Fruit fly (Drosophila melanogaster) whole organism, prepupa: ENCODE measurements around the gene Eig71Ei.

ENCODE experiments used
- CG11902 ChIP-seq: fragments of 200-800 bp; sonication (Bioruptor generic); optimal IDR thresholded peaks from 3 replicates; lab custom pipeline; 2016; ENCODE audit warnings: missing biosample characterization, missing genetic modification characterization
- CG16779 ChIP-seq: fragments of 200-800 bp; sonication (Bioruptor generic); optimal IDR thresholded peaks from 3 replicates; lab custom pipeline; 2017; ENCODE audit warnings: missing biosample characterization, mild to moderate bottlenecking, missing genetic modification characterization
- CG32006 ChIP-seq: fragments of 200-800 bp; sonication (Bioruptor generic); optimal IDR thresholded peaks from 3 replicates; lab custom pipeline; 2017; ENCODE audit warnings: missing biosample characterization, mild to moderate bottlenecking, missing genetic modification characterization
- CG6276 ChIP-seq: fragments of 200-800 bp; sonication (Bioruptor generic); optimal IDR thresholded peaks from 2 replicates; lab custom pipeline; 2017; ENCODE audit warnings: missing biosample characterization, mild to moderate bottlenecking, missing genetic modification characterization
- CG8119 ChIP-seq: fragments of 200-800 bp; sonication (Bioruptor generic); IDR thresholded peaks from 3 replicates; pipeline ENCODE4 v1.3.6; 2022; ENCODE audit warnings: missing biosample characterization, missing genetic modification characterization
- Hr38 ChIP-seq: sonication (Bioruptor generic); optimal IDR thresholded peaks from 2 replicates; lab custom pipeline; 2016; ENCODE audit warnings: missing biosample characterization, missing genetic modification characterization
- Sox14 ChIP-seq: fragments of 200-800 bp; sonication (Bioruptor generic); optimal IDR thresholded peaks from 3 replicates; lab custom pipeline; 2016; ENCODE audit warnings: missing biosample characterization, missing genetic modification characterization
- Sox15 ChIP-seq: fragments of 200-800 bp; sonication (Bioruptor generic); optimal IDR thresholded peaks from 3 replicates; lab custom pipeline; 2016; ENCODE audit warnings: missing biosample characterization, missing genetic modification characterization
- cyc ChIP-seq: fragments of 200-800 bp; sonication (Bioruptor generic); optimal IDR thresholded peaks from 3 replicates; lab custom pipeline; 2016; ENCODE audit warnings: missing biosample characterization, missing genetic modification characterization
- esn ChIP-seq: fragments of 200-800 bp; sonication (Bioruptor generic); optimal IDR thresholded peaks from 2 replicates; lab custom pipeline; 2016; ENCODE audit warnings: missing biosample characterization, mild to moderate bottlenecking, missing genetic modification characterization, moderate library complexity
- pdm3 ChIP-seq: fragments of 200-800 bp; sonication (Bioruptor generic); optimal IDR thresholded peaks from 3 replicates; lab custom pipeline; 2016; ENCODE audit warnings: missing biosample characterization, missing genetic modification characterization
- svp ChIP-seq: fragments of 200-800 bp; sonication (Bioruptor generic); peaks from one replicate; lab custom pipeline; 2016; ENCODE audit warnings: missing biosample characterization, missing genetic modification characterization

dm6 chr3L:15664199-15664794 is 4.8 kb downstream of the Eig71Ei start:
- TF ChIP-seq CG6276 (GFP tag; lab: Kevin White, UChicago) (no peak), CG8119 (GFP tag; lab: Robert Waterston, UW) (no peak), Hr38 (GFP tag; lab: Kevin White, UChicago) (no peak), svp (GFP tag; lab: Kevin White, UChicago) (no peak), CG16779 (tag; lab: Kevin White, UChicago) (no peak), Sox14 (GFP tag; lab: Kevin White, UChicago) (no peak), CG32006 (no peak), pdm3 (GFP tag; lab: Kevin White, UChicago) (no peak), CG11902 (GFP tag; lab: Kevin White, UChicago) (no peak), cyc (GFP tag; lab: Kevin White, UChicago) (no peak), esn (GFP tag; lab: Kevin White, UChicago) (no peak), Sox15 (GFP tag; lab: Kevin White, UChicago) (no peak)
